Fruit fly (Drosophila melanogaster): Measurements from ENCODE around the gene CG12288.
A peak's percentile ranks its signal among the peaks of the same experiment; 100 is the strongest.

CG12288 gene

DNA sequence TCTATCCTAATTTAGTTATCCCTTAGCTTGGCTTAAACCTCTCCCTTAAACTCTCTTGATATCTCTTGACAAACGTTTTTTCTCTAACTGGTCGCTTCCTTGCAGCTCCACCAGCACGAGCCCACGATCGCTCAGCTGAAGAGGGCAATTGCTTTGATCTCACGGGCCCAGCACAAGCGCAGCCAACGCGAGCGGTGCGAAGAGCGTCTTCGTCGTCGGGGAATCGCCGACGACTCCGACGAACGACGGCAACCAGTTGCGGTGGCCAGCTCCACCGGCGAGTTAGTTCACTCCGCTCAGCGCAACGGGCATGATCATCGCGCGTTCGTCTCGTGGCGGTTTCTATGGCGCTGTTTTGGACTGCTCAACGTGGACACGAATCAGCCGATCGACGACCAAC lies 21.1 kb downstream of the CG12288 start (continued):
- peak in 1 of 2 experiments; percentile 38 for TF ChIP-seq bsh (GFP tag; optimal IDR thresholded peaks at IDR 0.05)
- no peak for TF ChIP-seq Dad (GFP tag; optimal IDR thresholded peaks at IDR 0.05)
- TF ChIP-seq vvl (GFP tag; IDR thresholded peaks at IDR 0.05): 0 out of 2 replicates have a peak, but pooled peaks have one; percentile 31
- TF ChIP-seq Atf6 (GFP tag; IDR thresholded peaks at IDR 0.05): peak; percentile 29; the same call in 1 of the 2 replicates
- peak; percentile 66; the same call in 2 of the 3 replicates for TF ChIP-seq ci (GFP tag; IDR thresholded peaks at IDR 0.05)
- TF ChIP-seq CG12769 (tag; optimal IDR thresholded peaks at IDR 0.05): peak; percentile 40
- TF ChIP-seq CG34224 (GFP tag; IDR thresholded peaks at IDR 0.05; ENCODE audit: partially characterized antibody): peak; percentile 49; the same call in 2 of the 3 replicates
- TF ChIP-seq CG12071 (GFP tag; optimal IDR thresholded peaks at IDR 0.05): peak; percentile 15
- TF ChIP-seq hbn (GFP tag; IDR thresholded peaks at IDR 0.05; ENCODE audit: partially characterized antibody): peak; percentile 39; the same call in 1 of the 2 replicates
- TF ChIP-seq her (GFP tag; optimal IDR thresholded peaks at IDR 0.05): peak; percentile 34
- TF ChIP-seq tna (GFP tag; IDR thresholded peaks at IDR 0.05; ENCODE audit: partially characterized antibody): 0 out of 2 replicates have a peak, but pooled peaks have one; percentile 12
- TF ChIP-seq wor (GFP tag; IDR thresholded peaks at IDR 0.05): no peak
- TF ChIP-seq BEAF-32 (GFP tag; optimal IDR thresholded peaks at IDR 0.05): peak; percentile 4
- TF ChIP-seq Dref (GFP tag; IDR thresholded peaks at IDR 0.05): 0 out of 2 replicates have a peak, but pooled peaks have one; percentile 17
- TF ChIP-seq CG10959 (GFP tag; IDR thresholded peaks at IDR 0.05): no peak
- TF ChIP-seq B-H1 (GFP tag; IDR thresholded peaks at IDR 0.05): no peak
- no peak for TF ChIP-seq Nf-YA (GFP tag; IDR thresholded peaks at IDR 0.05)
- peak; percentile 38; the same call in 1 of the 2 replicates for TF ChIP-seq unc-4 (GFP tag; IDR thresholded peaks at IDR 0.05; ENCODE audit: partially characterized antibody)
- no peak for TF ChIP-seq CG7987 (GFP tag; optimal IDR thresholded peaks at IDR 0.05)
- TF ChIP-seq Usf (GFP tag; optimal IDR thresholded peaks at IDR 0.05): no peak
- TF ChIP-seq zfh2 (GFP tag; optimal IDR thresholded peaks at IDR 0.05): no peak
- TF ChIP-seq CG14441 (GFP tag; IDR thresholded peaks at IDR 0.05): 0 out of 2 replicates have a peak, but pooled peaks have one; percentile 19
- TF ChIP-seq Ets65A (GFP tag): peak; percentile 26
- TF ChIP-seq row (GFP tag; IDR thresholded peaks at IDR 0.05): peak; percentile 15; the same call in 1 of the 3 replicates
- no peak for TF ChIP-seq HLH4C (GFP tag; IDR thresholded peaks at IDR 0.05; ENCODE audit: partially characterized antibody)
- TF ChIP-seq CG15514 (GFP tag; optimal IDR thresholded peaks at IDR 0.05): peak; percentile 94
- peak; percentile 93; the same call in 3 of the 4 replicates for TF ChIP-seq chinmo (GFP tag; IDR thresholded peaks at IDR 0.05; ENCODE audit: partially characterized antibody)

DNA sequence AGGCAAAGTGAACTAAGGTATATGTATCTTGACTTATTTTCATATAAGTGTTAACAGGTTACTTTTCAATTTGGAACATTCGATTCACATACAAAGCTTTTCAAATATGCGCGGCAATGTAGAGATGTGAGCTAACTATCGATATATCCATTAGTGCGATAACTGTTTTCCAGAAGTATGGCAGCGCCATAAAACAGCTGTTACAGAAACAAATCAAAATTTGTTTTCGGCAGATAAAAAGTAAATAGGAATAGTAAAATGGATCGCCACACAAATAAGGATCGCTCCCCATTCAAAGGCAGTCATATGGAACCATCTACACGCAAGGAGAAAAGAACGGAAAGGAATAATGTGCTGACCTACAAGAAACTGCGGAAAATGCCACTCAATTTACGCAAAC lies 22.7 kb downstream of the CG12288 start, which contains the start of the genes CG32832, CG31743 and CG34313:
Gene CG32832, minus strand, starts transcription at position 3 of the 400 bp plus-strand sequence.
Gene CG31743, plus strand, starts transcription at position 230 of the 400 bp plus-strand sequence.
Gene CG34313, plus strand, starts transcription at position 230 of the 400 bp plus-strand sequence.
- TF ChIP-seq CG9727 (GFP tag; optimal IDR thresholded peaks at IDR 0.05): no peak
- no peak for TF ChIP-seq cwo (GFP tag; optimal IDR thresholded peaks at IDR 0.05)
- no peak for TF ChIP-seq btn (GFP tag; optimal IDR thresholded peaks at IDR 0.05)
- no peak for TF ChIP-seq Dad (GFP tag; optimal IDR thresholded peaks at IDR 0.05)
- no peak for TF ChIP-seq zf30C (GFP tag; optimal IDR thresholded peaks at IDR 0.05)
- no peak for TF ChIP-seq H2.0 (GFP tag; IDR thresholded peaks at IDR 0.05)
- TF ChIP-seq Aef1 (GFP tag; IDR thresholded peaks at IDR 0.05): no peak
- TF ChIP-seq CG3407 (GFP tag; optimal IDR thresholded peaks at IDR 0.05): no peak
- no peak for TF ChIP-seq gcm2 (GFP tag; optimal IDR thresholded peaks at IDR 0.05)
- TF ChIP-seq CG7271 (tag; optimal IDR thresholded peaks at IDR 0.05): no peak
- TF ChIP-seq eve (GFP tag; optimal IDR thresholded peaks at IDR 0.05): peak in 1 of 2 experiments; percentile 62
- TF ChIP-seq CG17361 (GFP tag; IDR thresholded peaks at IDR 0.05): no peak
- TF ChIP-seq CG13287 (GFP tag; IDR thresholded peaks at IDR 0.05; ENCODE audit: partially characterized antibody): peak; percentile 90
- no peak for TF ChIP-seq repo (GFP tag; optimal IDR thresholded peaks at IDR 0.05)
- TF ChIP-seq Hey (tag; optimal IDR thresholded peaks at IDR 0.05): no peak
- peak; percentile 20 for TF ChIP-seq CoRest (tag; optimal IDR thresholded peaks at IDR 0.05)
- TF ChIP-seq pzg (GFP tag; optimal IDR thresholded peaks at IDR 0.05): peak; percentile 86
- peak; percentile 74 for TF ChIP-seq CG6791 (GFP tag; IDR thresholded peaks at IDR 0.05; ENCODE audit: partially characterized antibody)
- no peak for TF ChIP-seq CG11398 (GFP tag; optimal IDR thresholded peaks at IDR 0.05)
- no peak for TF ChIP-seq CG10462 (GFP tag; optimal IDR thresholded peaks at IDR 0.05)
- no peak for TF ChIP-seq Camta (GFP tag; optimal IDR thresholded peaks at IDR 0.05)
- TF ChIP-seq Sox102F (GFP tag; optimal IDR thresholded peaks at IDR 0.05): no peak
- TF ChIP-seq fd64A (GFP tag; optimal IDR thresholded peaks at IDR 0.05): no peak
- TF ChIP-seq vnd (GFP tag; IDR thresholded peaks at IDR 0.05; ENCODE audit: partially characterized antibody): peak; percentile 42; the same call in 1 of the 3 replicates
- TF ChIP-seq vvl (GFP tag; IDR thresholded peaks at IDR 0.05): no peak

Measured in whole organism, embryonic.